Worm (Caenorhabditis elegans): ENCODE measurements around the gene Y41C4A.9.

DNA sequence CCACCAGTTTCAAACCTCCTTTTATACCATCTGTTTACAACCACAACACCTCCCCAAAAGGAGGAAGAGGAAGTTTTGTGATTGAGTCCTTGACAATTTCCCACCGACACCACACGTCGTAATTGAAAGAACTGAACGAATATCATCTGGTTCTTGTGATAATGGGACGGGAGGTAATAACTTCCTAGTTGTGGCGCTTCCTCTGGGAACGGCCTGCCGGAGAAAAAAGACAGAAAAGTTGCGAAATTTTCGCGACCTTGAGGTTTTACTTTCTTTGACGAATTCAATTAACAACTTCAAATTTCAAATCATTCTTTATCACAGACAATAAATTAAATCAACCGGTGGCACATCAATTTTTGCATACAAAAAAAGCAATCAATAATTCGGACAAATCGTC lies 11.8 kb downstream of the Y41C4A.9 start, which contains the start of gene col-96:
- TF ChIP-seq unc-62 (GFP tag; optimal IDR thresholded peaks at IDR 0.05), result no peak
- TF ChIP-seq ztf-11 (tag; optimal IDR thresholded peaks at IDR 0.05), result no peak
- TF ChIP-seq unc-120 (tag; optimal IDR thresholded peaks at IDR 0.05; ENCODE audit: poor library complexity, severe bottlenecking), result no peak
- no peak for TF ChIP-seq ceh-83 (GFP tag; optimal IDR thresholded peaks at IDR 0.05)
- TF ChIP-seq blmp-1 (tag; optimal IDR thresholded peaks at IDR 0.05), result no peak
- no peak for TF ChIP-seq snpc-4 (tag; optimal IDR thresholded peaks at IDR 0.05)
- TF ChIP-seq pha-4 (tag; optimal IDR thresholded peaks at IDR 0.05), result no peak
- no peak for TF ChIP-seq lsy-2 (tag; optimal IDR thresholded peaks at IDR 0.05)
- TF ChIP-seq sem-2 (GFP tag; optimal IDR thresholded peaks at IDR 0.05), result no peak
